Worm (Caenorhabditis elegans) whole organism, midembryonic: ENCODE measurements around the gene kel-1.

Source experiments
- T22C8.4 ChIP-seq: fragments of 200-800 bp; sonication (Bioruptor generic); IDR thresholded peaks from 2 replicates; pipeline ENCODE4 v1.3.6; 2022; ENCODE audit warnings: missing genetic modification characterization, missing compliant biosample characterization
- cog-1 ChIP-seq: sonication (generic microtip); optimal IDR thresholded peaks from 2 replicates; lab custom pipeline; 2016; ENCODE audit warnings: missing genetic modification characterization, missing compliant biosample characterization
- flt-1 ChIP-seq: fragments of 200-800 bp; sonication (Bioruptor generic); IDR thresholded peaks from 2 replicates; pipeline ENCODE4 v1.3.6; 2022; ENCODE audit warnings: missing genetic modification characterization, missing compliant biosample characterization
- klf-2 ChIP-seq: fragments of 200-800 bp; sonication (Bioruptor generic); conservative IDR thresholded peaks from 2 replicates; pipeline ENCODE4 v1.3.6; 2022; ENCODE audit warnings: missing genetic modification reagents, missing genetic modification characterization, missing compliant biosample characterization
- med-1 ChIP-seq: sonication (generic microtip); optimal IDR thresholded peaks from 2 replicates; lab custom pipeline; 2017; ENCODE audit warnings: missing genetic modification characterization, mild to moderate bottlenecking, missing compliant biosample characterization, antibody characterized with exemption, missing genetic modification reagents; ENCODE audit not compliant: insufficient read depth
- ref-1 ChIP-seq: fragments of 200-800 bp; sonication (Bioruptor generic); conservative IDR thresholded peaks from 2 replicates; pipeline ENCODE4 v1.3.6; 2022; ENCODE audit warnings: missing genetic modification reagents, missing genetic modification characterization, missing compliant biosample characterization
- tab-1 ChIP-seq: fragments of 200-800 bp; sonication (Bioruptor generic); IDR thresholded peaks from 2 replicates; pipeline ENCODE4 v1.3.6; 2022; ENCODE audit warnings: missing genetic modification characterization, missing compliant biosample characterization
- ztf-23 ChIP-seq: fragments of 200-800 bp; sonication (Bioruptor generic); IDR thresholded peaks from 2 replicates; pipeline ENCODE4 v1.3.6; 2022; ENCODE audit warnings: missing genetic modification reagents, missing genetic modification characterization, missing compliant biosample characterization
- ztf-29 ChIP-seq: fragments of 200-800 bp; sonication (Bioruptor generic); IDR thresholded peaks from 2 replicates; pipeline ENCODE4 v1.3.6; 2022; ENCODE audit warnings: missing genetic modification reagents, missing genetic modification characterization, missing compliant biosample characterization

kel-1 gene

ce11 chrII:11727438-11727837 is 38.7 kb downstream of the kel-1 start:
- no peak for TF ChIP-seq klf-2 (GFP tag; lab: Robert Waterston, UW)
- TF ChIP-seq flt-1 (GFP tag; lab: Robert Waterston, UW) = no peak
- TF ChIP-seq cog-1 (tag; lab: Kevin White, UChicago) = no peak
- TF ChIP-seq tab-1 (GFP tag; lab: Robert Waterston, UW) = no peak
- no peak for TF ChIP-seq ztf-23 (GFP tag; lab: Robert Waterston, UW)
- no peak for TF ChIP-seq ref-1 (GFP tag; lab: Robert Waterston, UW)
- no peak for TF ChIP-seq med-1 (GFP tag; lab: Kevin White, UChicago)
- TF ChIP-seq ztf-29 = no peak
- TF ChIP-seq T22C8.4 (GFP tag; lab: Robert Waterston, UW) = no peak

ce11 chrII:11728545-11729105 is 39.9 kb downstream of the kel-1 start, which contains the start of gene alh-8:
Gene alh-8, plus strand, starts transcription at chrII:11729055.
- no peak for TF ChIP-seq ztf-29
- no peak for TF ChIP-seq flt-1 (GFP tag; lab: Robert Waterston, UW)
- no peak for TF ChIP-seq med-1 (GFP tag; lab: Kevin White, UChicago)
- no peak for TF ChIP-seq tab-1 (GFP tag; lab: Robert Waterston, UW)
- TF ChIP-seq ref-1 (GFP tag; lab: Robert Waterston, UW) = no peak
- no peak for TF ChIP-seq cog-1 (tag; lab: Kevin White, UChicago)
- no peak for TF ChIP-seq T22C8.4 (GFP tag; lab: Robert Waterston, UW)
- TF ChIP-seq klf-2 (GFP tag; lab: Robert Waterston, UW) = no peak
- TF ChIP-seq ztf-23 (GFP tag; lab: Robert Waterston, UW) = no peak

ce11 chrII:11729757-11730535 is 41.2 kb downstream of the kel-1 start:
- no peak for TF ChIP-seq ref-1 (GFP tag; lab: Robert Waterston, UW)
- no peak for TF ChIP-seq ztf-29
- TF ChIP-seq tab-1 (GFP tag; lab: Robert Waterston, UW) = no peak
- TF ChIP-seq med-1 (GFP tag; lab: Kevin White, UChicago) = no peak
- TF ChIP-seq ztf-23 (GFP tag; lab: Robert Waterston, UW) = no peak

- TF ChIP-seq klf-2 (GFP tag; lab: Robert Waterston, UW) = no peak
- TF ChIP-seq cog-1 (tag; lab: Kevin White, UChicago) = no peak
- TF ChIP-seq flt-1 (GFP tag; lab: Robert Waterston, UW) = no peak
- no peak for TF ChIP-seq T22C8.4 (GFP tag; lab: Robert Waterston, UW)
- TF ChIP-seq ztf-23 (GFP tag; lab: Robert Waterston, UW) = no peak
- TF ChIP-seq ref-1 (GFP tag; lab: Robert Waterston, UW) = no peak
- TF ChIP-seq tab-1 (GFP tag; lab: Robert Waterston, UW) = no peak
- no peak for TF ChIP-seq med-1 (GFP tag; lab: Kevin White, UChicago)
- no peak for TF ChIP-seq ztf-29
Measured at ce11 chrII:11731174-11731724, 42.5 kb downstream of the kel-1 start.

- no peak for TF ChIP-seq flt-1 (GFP tag; lab: Robert Waterston, UW)
- TF ChIP-seq cog-1 (tag; lab: Kevin White, UChicago) = no peak
- TF ChIP-seq ztf-29 = no peak
- no peak for TF ChIP-seq ztf-23 (GFP tag; lab: Robert Waterston, UW)
- TF ChIP-seq tab-1 (GFP tag; lab: Robert Waterston, UW) = no peak
- TF ChIP-seq T22C8.4 (GFP tag; lab: Robert Waterston, UW) = no peak
- TF ChIP-seq med-1 (GFP tag; lab: Kevin White, UChicago) = no peak
- no peak for TF ChIP-seq ref-1 (GFP tag; lab: Robert Waterston, UW)
- TF ChIP-seq klf-2 (GFP tag; lab: Robert Waterston, UW) = no peak
Measured at ce11 chrII:11732513-11732912, 43.8 kb downstream of the kel-1 start, which contains the start of gene F13D12.8. Gene F13D12.8, minus strand, starts transcription at chrII:11732594.

- TF ChIP-seq ref-1 (GFP tag; lab: Robert Waterston, UW) (no peak), med-1 (GFP tag; lab: Kevin White, UChicago) (no peak), flt-1 (GFP tag; lab: Robert Waterston, UW) (no peak), klf-2 (GFP tag; lab: Robert Waterston, UW) (no peak), tab-1 (GFP tag; lab: Robert Waterston, UW) (no peak), T22C8.4 (GFP tag; lab: Robert Waterston, UW) (no peak), cog-1 (tag; lab: Kevin White, UChicago) (no peak), ztf-29 (no peak), ztf-23 (GFP tag; lab: Robert Waterston, UW) (no peak)
Measured at ce11 chrII:11733850-11734249, 45.1 kb downstream of the kel-1 start.

- TF ChIP-seq ref-1 (GFP tag; lab: Robert Waterston, UW) (no peak), flt-1 (GFP tag; lab: Robert Waterston, UW) (no peak), T22C8.4 (GFP tag; lab: Robert Waterston, UW) (no peak), ztf-23 (GFP tag; lab: Robert Waterston, UW) (no peak), cog-1 (tag; lab: Kevin White, UChicago) (no peak), med-1 (GFP tag; lab: Kevin White, UChicago) (no peak), tab-1 (GFP tag; lab: Robert Waterston, UW) (no peak), ztf-29 (no peak)
Measured at ce11 chrII:11737347-11737746, 48.6 kb downstream of the kel-1 start.

- TF ChIP-seq klf-2 (GFP tag; lab: Robert Waterston, UW) (no peak), tab-1 (GFP tag; lab: Robert Waterston, UW) (no peak), med-1 (GFP tag; lab: Kevin White, UChicago) (no peak), ztf-23 (GFP tag; lab: Robert Waterston, UW) (no peak), flt-1 (GFP tag; lab: Robert Waterston, UW) (no peak)
Measured at ce11 chrII:11739199-11739598, 50.5 kb downstream of the kel-1 start, which contains the start of gene ctsa-1.2. Gene ctsa-1.2, plus strand, starts transcription at chrII:11739358.
